Worm (Caenorhabditis elegans) whole organism, early embryonic: ENCODE results near the gene lon-1.

Source experiments
- B0310.2 ChIP-seq: sonication (generic microtip); optimal IDR thresholded peaks from 2 replicates; lab custom pipeline; 2016; ENCODE audit warnings: mild to moderate bottlenecking, missing genetic modification characterization, missing compliant biosample characterization
- F13C5.2 ChIP-seq: sonication (generic microtip); optimal IDR thresholded peaks from 2 replicates; lab custom pipeline; 2017; ENCODE audit warnings: mild to moderate bottlenecking, missing genetic modification characterization, inconsistent platforms, missing compliant biosample characterization
- aly-1 ChIP-seq: sonication (generic microtip); optimal IDR thresholded peaks from 2 replicates; lab custom pipeline; 2016; ENCODE audit warnings: missing genetic modification characterization, missing compliant biosample characterization
- ama-1 ChIP-seq: fragments of 150-350 bp; optimal IDR thresholded peaks from 2 replicates; lab custom pipeline; 2014
- ceh-13 ChIP-seq: fragments of 200-800 bp; sonication (Bioruptor generic); optimal IDR thresholded peaks from 2 replicates; lab custom pipeline; 2018; ENCODE audit warnings: mild to moderate bottlenecking, missing genetic modification characterization, missing compliant biosample characterization
- ceh-36 ChIP-seq: sonication (generic microtip); optimal IDR thresholded peaks from 2 replicates; lab custom pipeline; 2016; ENCODE audit warnings: missing genetic modification characterization, inconsistent platforms, missing compliant biosample characterization
- ets-7 ChIP-seq: sonication (generic microtip); optimal IDR thresholded peaks from 2 replicates; lab custom pipeline; 2016; ENCODE audit warnings: missing genotype, missing genetic modification characterization, missing compliant biosample characterization
- flt-1 ChIP-seq: fragments of 200-800 bp; sonication (Bioruptor generic); IDR thresholded peaks from 2 replicates; pipeline ENCODE4 v1.3.6; 2022; ENCODE audit warnings: missing genetic modification characterization, missing compliant biosample characterization
- hmbx-1 ChIP-seq: sonication (generic microtip); optimal IDR thresholded peaks from 2 replicates; lab custom pipeline; 2016; ENCODE audit warnings: mild to moderate bottlenecking, missing genetic modification characterization, missing compliant biosample characterization
- hmg-4 ChIP-seq: fragments of 200-800 bp; sonication (Bioruptor generic); optimal IDR thresholded peaks from 2 replicates; lab custom pipeline; 2018; ENCODE audit warnings: mild to moderate bottlenecking, missing genetic modification characterization, missing compliant biosample characterization
- hnd-1 ChIP-seq: sonication (generic microtip); optimal IDR thresholded peaks from 2 replicates; lab custom pipeline; 2016; ENCODE audit warnings: missing genetic modification characterization, missing compliant biosample characterization
- pes-1 ChIP-seq: fragments of 200-800 bp; sonication (Bioruptor generic); IDR thresholded peaks from 2 replicates; pipeline ENCODE4 v1.3.6; 2022; ENCODE audit warnings: missing genetic modification reagents, missing genetic modification characterization, missing compliant biosample characterization
- scrt-1 ChIP-seq: fragments of 200-800 bp; sonication (Bioruptor generic); IDR thresholded peaks from 2 replicates; pipeline ENCODE4 v1.3.6; 2022; ENCODE audit warnings: missing genetic modification characterization, missing compliant biosample characterization
- sea-1 ChIP-seq: fragments of 200-800 bp; sonication (Bioruptor generic); conservative IDR thresholded peaks from 2 replicates; pipeline ENCODE4 v1.3.6; 2022; ENCODE audit warnings: missing genetic modification characterization, missing compliant biosample characterization
- tbx-11 ChIP-seq: fragments of 200-800 bp; sonication (Bioruptor generic); IDR thresholded peaks from 2 replicates; pipeline ENCODE4 v1.3.6; 2022; ENCODE audit warnings: missing genetic modification characterization, missing compliant biosample characterization
- tbx-37 ChIP-seq: fragments of 200-800 bp; sonication (Bioruptor generic); conservative IDR thresholded peaks from 2 replicates; pipeline ENCODE4 v1.3.6; 2022; ENCODE audit warnings: missing genetic modification reagents, missing genetic modification characterization, missing compliant biosample characterization
- tra-4 ChIP-seq: sonication (generic microtip); optimal IDR thresholded peaks from 2 replicates; lab custom pipeline; 2017; ENCODE audit warnings: missing genetic modification characterization, missing compliant biosample characterization

The lon-1 gene

DNA sequence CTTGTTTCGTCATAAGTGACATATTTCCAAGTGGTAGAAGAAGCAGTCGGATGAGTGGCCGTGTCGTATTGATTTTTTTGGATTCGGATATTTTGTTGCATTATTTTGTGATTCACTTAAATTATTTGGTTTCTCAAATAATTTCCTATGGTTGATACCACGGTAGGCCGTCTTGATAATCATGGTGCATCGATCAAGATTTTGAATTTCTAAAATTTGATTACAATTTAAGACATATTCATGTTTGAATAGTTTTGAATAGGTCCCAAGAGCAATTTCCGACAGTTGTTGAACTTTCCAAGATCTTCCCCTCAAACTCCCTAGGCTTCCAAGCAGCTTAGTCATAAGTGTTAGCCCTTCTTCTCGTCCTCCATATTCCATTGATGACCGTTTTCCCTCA is 47.7 kb downstream of the lon-1 start, which contains the start of gene D1044.4:
TSS of gene D1044.4 (minus strand) at position 101 of the 400 bp plus-strand sequence.
- no peak for TF ChIP-seq B0310.2 (tag; lab: Kevin White, UChicago)
- no peak for TF ChIP-seq F13C5.2 (tag; lab: Kevin White, UChicago)
- TF ChIP-seq ceh-13 (GFP tag; lab: Kevin White, UChicago), result no peak
- TF ChIP-seq ceh-36, result no peak
- no peak for TF ChIP-seq aly-1 (tag; lab: Kevin White, UChicago)
- no peak for TF ChIP-seq hnd-1 (tag; lab: Kevin White, UChicago)
- no peak for TF ChIP-seq tbx-11 (GFP tag; lab: Robert Waterston, UW)
- TF ChIP-seq hmg-4 (GFP tag; lab: Kevin White, UChicago), result no peak
- no peak for TF ChIP-seq flt-1 (GFP tag; lab: Robert Waterston, UW)
- TF ChIP-seq sea-1, result no peak
- no peak for TF ChIP-seq hmbx-1
- TF ChIP-seq tra-4, result no peak
- TF ChIP-seq ets-7 (tag; lab: Kevin White, UChicago), result no peak
- no peak for TF ChIP-seq tbx-37 (GFP tag; lab: Robert Waterston, UW)
- TF ChIP-seq ama-1 (lab: Kevin White, UChicago), result no peak
- no peak for TF ChIP-seq pes-1 (GFP tag; lab: Robert Waterston, UW)
- no peak for TF ChIP-seq scrt-1 (GFP tag; lab: Robert Waterston, UW)

DNA sequence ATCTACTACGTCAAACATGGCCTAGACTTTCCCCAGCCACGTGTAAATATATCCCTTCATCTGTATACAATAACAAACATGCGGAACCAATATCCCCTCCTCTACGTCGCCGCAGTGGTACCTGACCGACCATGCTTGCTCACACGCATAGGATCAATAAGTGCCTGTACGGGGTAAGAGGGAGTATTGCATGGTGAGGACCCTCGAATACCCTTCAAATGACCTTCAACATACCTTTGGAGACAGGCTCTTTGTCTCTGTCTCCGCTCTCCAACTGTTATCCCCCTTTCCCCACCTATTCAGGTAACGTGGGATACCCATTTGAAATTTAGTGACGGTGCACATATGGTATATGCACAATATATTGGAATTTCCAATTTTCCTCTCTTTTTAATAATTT is 51.7 kb downstream of the lon-1 start, which contains the start of gene dex-1:
TSS of gene dex-1 (plus strand) at position 132 of the 400 bp plus-strand sequence.
- TF ChIP-seq ceh-13 (GFP tag; lab: Kevin White, UChicago), result no peak
- TF ChIP-seq flt-1 (GFP tag; lab: Robert Waterston, UW), result no peak
- no peak for TF ChIP-seq F13C5.2 (tag; lab: Kevin White, UChicago)
- TF ChIP-seq ceh-36, result no peak
- TF ChIP-seq tra-4, result no peak
- TF ChIP-seq scrt-1 (GFP tag; lab: Robert Waterston, UW), result no peak
- no peak for TF ChIP-seq ama-1 (lab: Kevin White, UChicago)
- TF ChIP-seq tbx-11 (GFP tag; lab: Robert Waterston, UW), result no peak
- TF ChIP-seq sea-1, result no peak
